Fruit fly (Drosophila melanogaster) whole organism, embryonic: Measurements from ENCODE around the gene Traf-like.
A peak's percentile ranks its signal among the peaks of the same experiment; 100 is the strongest.

ENCODE experiments used
- CG10431 ChIP-seq: fragments of 200-800 bp; sonication (Bioruptor generic); optimal IDR thresholded peaks from 3 replicates; lab custom pipeline; 2018; ENCODE audit warnings: missing biosample characterization, mild to moderate bottlenecking, missing genetic modification characterization
- CG11398 ChIP-seq: fragments of 200-800 bp; sonication (Bioruptor generic); optimal IDR thresholded peaks from 2 replicates; lab custom pipeline; 2016; ENCODE audit warnings: missing biosample characterization, missing genetic modification characterization
- CG11504 ChIP-seq: fragments of 200-800 bp; sonication (Bioruptor generic); optimal IDR thresholded peaks from 3 replicates; lab custom pipeline; 2019; ENCODE audit warnings: missing biosample characterization, mild to moderate bottlenecking, missing genetic modification characterization, moderate library complexity
- CG11560 ChIP-seq: fragments of 200-800 bp; sonication (Bioruptor generic); IDR thresholded peaks from 3 replicates; pipeline ENCODE4 v1.3.6; 2022; ENCODE audit warnings: missing biosample characterization, missing genetic modification characterization
- CG13296 ChIP-seq: fragments of 200-800 bp; sonication (Bioruptor generic); optimal IDR thresholded peaks from 3 replicates; lab custom pipeline; 2018; ENCODE audit warnings: missing biosample characterization, mild to moderate bottlenecking, missing genetic modification characterization
- CG14667 ChIP-seq: fragments of 200-800 bp; sonication (Bioruptor generic); IDR thresholded peaks from 2 replicates; pipeline ENCODE4 v1.3.6; 2022; ENCODE audit warnings: missing biosample characterization, missing genetic modification characterization
- CG14710 ChIP-seq: fragments of 200-800 bp; sonication (Bioruptor generic); optimal IDR thresholded peaks from 3 replicates; lab custom pipeline; 2019; ENCODE audit warnings: missing biosample characterization, mild to moderate bottlenecking, missing genetic modification characterization, moderate library complexity
- CG1603 ChIP-seq: fragments of 200-800 bp; sonication (Bioruptor generic); optimal IDR thresholded peaks from 2 replicates; lab custom pipeline; 2019; ENCODE audit warnings: missing biosample characterization, mild to moderate bottlenecking, missing genetic modification characterization, moderate library complexity
- CG16863 ChIP-seq: fragments of 200-800 bp; sonication (Bioruptor generic); optimal IDR thresholded peaks from 3 replicates; lab custom pipeline; 2016; ENCODE audit warnings: missing biosample characterization, missing genetic modification characterization
- CG17612 ChIP-seq: fragments of 200-800 bp; sonication (Bioruptor generic); IDR thresholded peaks from 2 replicates; pipeline ENCODE4 v1.3.6; 2022; ENCODE audit warnings: missing biosample characterization, missing genetic modification characterization
- CG17912 ChIP-seq: fragments of 200-800 bp; sonication (Bioruptor generic); optimal IDR thresholded peaks from 2 replicates; lab custom pipeline; 2018; ENCODE audit warnings: missing biosample characterization, mild to moderate bottlenecking, missing genetic modification characterization
- CG2199 ChIP-seq: fragments of 200-800 bp; sonication (Bioruptor generic); IDR thresholded peaks from 3 replicates; pipeline ENCODE4 v1.3.6; 2022; ENCODE audit warnings: missing biosample characterization, missing genetic modification characterization
- CG34224 ChIP-seq: fragments of 200-800 bp; sonication (Bioruptor generic); IDR thresholded peaks from 3 replicates; pipeline ENCODE4 v1.3.6; 2022; ENCODE audit warnings: missing biosample characterization, missing genetic modification characterization; ENCODE audit not compliant: partially characterized antibody
- CG3838 ChIP-seq: fragments of 200-800 bp; sonication (Bioruptor generic); optimal IDR thresholded peaks from 3 replicates; lab custom pipeline; 2016; ENCODE audit warnings: missing biosample characterization, missing genetic modification characterization
- CG4424 ChIP-seq: fragments of 200-800 bp; sonication (Bioruptor generic); optimal IDR thresholded peaks from 3 replicates; lab custom pipeline; 2016; ENCODE audit warnings: missing biosample characterization, missing genetic modification characterization
- CG5180 ChIP-seq: fragments of 200-800 bp; sonication (Bioruptor generic); optimal IDR thresholded peaks from 3 replicates; lab custom pipeline; 2017; ENCODE audit warnings: missing biosample characterization, missing genetic modification characterization, mild to moderate bottlenecking, moderate library complexity, missing genetic modification reagents
- CG6813 ChIP-seq: fragments of 200-800 bp; sonication (Bioruptor generic); optimal IDR thresholded peaks from 2 replicates; lab custom pipeline; 2017; ENCODE audit warnings: missing biosample characterization, missing genetic modification characterization, mild to moderate bottlenecking, moderate library complexity, missing genetic modification reagents
- CG6854 ChIP-seq: fragments of 200-800 bp; sonication (Bioruptor generic); optimal IDR thresholded peaks from 3 replicates; lab custom pipeline; 2017; ENCODE audit warnings: missing biosample characterization, mild to moderate bottlenecking, missing genetic modification characterization
- CG8290 ChIP-seq, 3 experiments: fragments of 200-800 bp; sonication (Bioruptor generic); optimal IDR thresholded peaks; 2 replicates each; lab custom pipeline; 2016 to 2019; ENCODE audit warnings: missing biosample characterization in 3 of 3, missing genetic modification characterization in 3 of 3, mild to moderate bottlenecking in 2 of 3, moderate library complexity in 1 of 3
- D ChIP-seq, 2 experiments: fragments of 200-800 bp in 1 of 2; fragments of >200 bp in 1 of 2; sonication (Bioruptor generic) in 1 of 2; optimal IDR thresholded peaks; 2 replicates in 1 of 2; 3 replicates in 1 of 2; lab custom pipeline; 2017; ENCODE audit warnings: mild to moderate bottlenecking in 1 of 2, missing biosample characterization in 1 of 2, missing genetic modification characterization in 1 of 2, missing genetic modification reagents in 1 of 2
- HLH54F ChIP-seq: fragments of 200-800 bp; sonication (Bioruptor generic); optimal IDR thresholded peaks from 3 replicates; lab custom pipeline; 2016; ENCODE audit warnings: missing biosample characterization, missing genetic modification characterization
- MESR4 ChIP-seq: fragments of 200-800 bp; sonication (Bioruptor generic); optimal IDR thresholded peaks from 2 replicates; lab custom pipeline; 2018; ENCODE audit warnings: missing biosample characterization, mild to moderate bottlenecking, missing genetic modification characterization, moderate library complexity
- Nf-YA ChIP-seq: fragments of 200-800 bp; sonication (Bioruptor generic); IDR thresholded peaks from 2 replicates; pipeline ENCODE4 v1.3.6; 2022; ENCODE audit warnings: missing biosample characterization, missing genetic modification characterization
- Nf-YC ChIP-seq: fragments of 200-800 bp; optimal IDR thresholded peaks from 3 replicates; lab custom pipeline; 2019; ENCODE audit warnings: missing biosample characterization, mild to moderate bottlenecking, missing genetic modification characterization, moderate library complexity
- Ravus ChIP-seq: fragments of 200-800 bp; sonication (Bioruptor generic); IDR thresholded peaks from 2 replicates; pipeline ENCODE4 v1.3.6; 2022; ENCODE audit warnings: missing biosample characterization, missing genetic modification characterization
- Six4 ChIP-seq: fragments of 200-800 bp; sonication (Bioruptor generic); optimal IDR thresholded peaks from 2 replicates; lab custom pipeline; 2016; ENCODE audit warnings: missing biosample characterization, missing genetic modification characterization
- Sry-δ ChIP-seq: fragments of 200-800 bp; sonication (Bioruptor generic); optimal IDR thresholded peaks from 2 replicates; lab custom pipeline; 2016; ENCODE audit warnings: missing biosample characterization, missing genetic modification characterization
- Taf1 ChIP-seq: fragments of 200-800 bp; sonication (Bioruptor generic); IDR thresholded peaks from 2 replicates; pipeline ENCODE4 v1.3.6; 2022; ENCODE audit warnings: missing biosample characterization, missing genetic modification characterization
- amos ChIP-seq: fragments of 200-800 bp; sonication (Bioruptor generic); IDR thresholded peaks from 2 replicates; pipeline ENCODE4 v1.3.6; 2022; ENCODE audit warnings: missing biosample characterization, missing genetic modification characterization; ENCODE audit not compliant: partially characterized antibody
- aop ChIP-seq: fragments of 200-800 bp; sonication (Bioruptor generic); IDR thresholded peaks from 2 replicates; pipeline ENCODE4 v1.3.6; 2022; ENCODE audit warnings: missing biosample characterization, missing genetic modification characterization
- bab2 ChIP-seq: fragments of 200-800 bp; sonication (Bioruptor generic); optimal IDR thresholded peaks from 2 replicates; lab custom pipeline; 2016; ENCODE audit warnings: missing biosample characterization, missing genetic modification characterization
- btn ChIP-seq: fragments of 200-800 bp; sonication (Bioruptor generic); optimal IDR thresholded peaks from 2 replicates; lab custom pipeline; 2016; ENCODE audit warnings: missing biosample characterization, missing genetic modification characterization
- chinmo ChIP-seq: fragments of 200-800 bp; sonication (Bioruptor generic); IDR thresholded peaks from 4 replicates; pipeline ENCODE4 v1.3.6; 2022; ENCODE audit warnings: missing biosample characterization, missing genetic modification characterization; ENCODE audit not compliant: partially characterized antibody
- crc ChIP-seq: fragments of 200-800 bp; sonication (Bioruptor generic); optimal IDR thresholded peaks from 2 replicates; lab custom pipeline; 2016; ENCODE audit warnings: missing biosample characterization, missing genetic modification characterization
- exex ChIP-seq: fragments of 200-800 bp; sonication (Bioruptor generic); optimal IDR thresholded peaks from 4 replicates; lab custom pipeline; 2018; ENCODE audit warnings: missing biosample characterization, mild to moderate bottlenecking, missing genetic modification characterization, moderate library complexity
- fd3F ChIP-seq: fragments of 200-800 bp; sonication (Bioruptor generic); optimal IDR thresholded peaks from 2 replicates; lab custom pipeline; 2018; ENCODE audit warnings: missing biosample characterization, mild to moderate bottlenecking, missing genetic modification characterization, moderate library complexity
- lilli ChIP-seq: fragments of 200-800 bp; sonication (Bioruptor generic); optimal IDR thresholded peaks from 3 replicates; lab custom pipeline; 2016; ENCODE audit warnings: missing biosample characterization, missing genetic modification characterization
- lov ChIP-seq, 2 experiments: fragments of 200-800 bp in 1 of 2; fragments of >200 bp in 1 of 2; sonication (Bioruptor generic) in 1 of 2; IDR thresholded peaks in 1 of 2; optimal IDR thresholded peaks in 1 of 2; 2 replicates in 1 of 2; 3 replicates in 1 of 2; pipeline versions ENCODE4 v1.3.6 to Lab custom; 2017 to 2022; ENCODE audit warnings: missing biosample characterization in 1 of 2, missing genetic modification characterization in 1 of 2
- org-1 ChIP-seq: fragments of 200-800 bp; sonication (Bioruptor generic); optimal IDR thresholded peaks from 2 replicates; lab custom pipeline; 2017; ENCODE audit warnings: missing biosample characterization, missing genetic modification characterization
- pb ChIP-seq: fragments of 200-800 bp; sonication (Bioruptor generic); optimal IDR thresholded peaks from 3 replicates; lab custom pipeline; 2016; ENCODE audit warnings: missing biosample characterization, missing genetic modification characterization
- pum ChIP-seq: fragments of 200-800 bp; sonication (Bioruptor generic); optimal IDR thresholded peaks from 2 replicates; lab custom pipeline; 2016; ENCODE audit warnings: missing biosample characterization, missing genetic modification characterization
- row ChIP-seq: fragments of 200-800 bp; sonication (Bioruptor generic); IDR thresholded peaks from 3 replicates; pipeline ENCODE4 v1.3.6; 2022; ENCODE audit warnings: missing biosample characterization, missing genetic modification characterization
- salm ChIP-seq: fragments of 200-800 bp; sonication (Bioruptor generic); optimal IDR thresholded peaks from 2 replicates; lab custom pipeline; 2018; ENCODE audit warnings: missing biosample characterization, mild to moderate bottlenecking, missing genetic modification characterization
- slbo ChIP-seq: fragments of 200-800 bp; sonication (Bioruptor generic); IDR thresholded peaks from 2 replicates; pipeline ENCODE4 v1.3.6; 2022; ENCODE audit warnings: missing biosample characterization, missing genetic modification characterization
- sug ChIP-seq: fragments of 200-800 bp; optimal IDR thresholded peaks from 2 replicates; lab custom pipeline; 2019; ENCODE audit warnings: missing biosample characterization, mild to moderate bottlenecking, missing genetic modification characterization, moderate library complexity
- trem ChIP-seq: fragments of 200-800 bp; optimal IDR thresholded peaks from 3 replicates; lab custom pipeline; 2019; ENCODE audit warnings: missing biosample characterization, mild to moderate bottlenecking, missing genetic modification characterization, moderate library complexity
- wek ChIP-seq: fragments of 200-800 bp; sonication (Bioruptor generic); optimal IDR thresholded peaks from 3 replicates; lab custom pipeline; 2018; ENCODE audit warnings: missing biosample characterization, mild to moderate bottlenecking, missing genetic modification characterization, moderate library complexity
- zen2 ChIP-seq: fragments of 200-800 bp; sonication (Bioruptor generic); IDR thresholded peaks from 3 replicates; pipeline ENCODE4 v1.3.6; 2022; ENCODE audit warnings: missing biosample characterization, missing genetic modification characterization; ENCODE audit not compliant: partially characterized antibody

Traf-like gene

dm6 chrX:16404803-16405202, 10.0 kb upstream of the Traf-like start, which contains the start of gene CG9981 (continued):
- no peak for TF ChIP-seq btn (GFP tag; lab: Kevin White, UChicago)
- peak; percentile 6 for TF ChIP-seq CG13296 (GFP tag; lab: Kevin White, UChicago)
- no peak for TF ChIP-seq MESR4 (GFP tag; lab: Kevin White, UChicago)
- no peak for TF ChIP-seq CG14710 (tag; lab: Kevin White, UChicago)
- TF ChIP-seq CG34224 (GFP tag; lab: Robert Waterston, UW) = no peak
- no peak for TF ChIP-seq HLH54F

- TF ChIP-seq crc (GFP tag; lab: Kevin White, UChicago) (no peak), slbo (no peak), CG1603 (tag; lab: Kevin White, UChicago) (no peak), salm (no peak), CG6813 (no peak), bab2 (GFP tag; lab: Kevin White, UChicago) (no peak), aop (GFP tag; lab: Robert Waterston, UW) (no peak), CG16863 (GFP tag; lab: Kevin White, UChicago) (no peak), Sry-δ (no peak), zen2 (GFP tag; lab: Robert Waterston, UW) (no peak), CG6854 (no peak), CG17612 (GFP tag; lab: Robert Waterston, UW) (no peak), CG2199 (GFP tag; lab: Robert Waterston, UW) (no peak), Nf-YA (GFP tag; lab: Robert Waterston, UW) (no peak), lov (optimal IDR thresholded peaks at IDR 0.05; lab: Kevin White, UChicago) (no peak), lov (GFP tag; IDR thresholded peaks at IDR 0.05; lab: Robert Waterston, UW) (no peak), CG5180 (GFP tag; lab: Kevin White, UChicago) (no peak), D (optimal IDR thresholded peaks at IDR 0.05; lab: Kevin White, UChicago) (no peak), D (GFP tag; optimal IDR thresholded peaks at IDR 0.05; lab: Kevin White, UChicago) (no peak)
Measured at dm6 chrX:16405209-16405608, 9.6 kb upstream of the Traf-like start, which contains the start of gene CG4301. Gene CG4301, plus strand, starts transcription at chrX:16405509.

dm6 chrX:16406083-16406482, 8.8 kb upstream of the Traf-like start:
- no peak for TF ChIP-seq row (GFP tag; lab: Robert Waterston, UW)
- no peak for TF ChIP-seq wek (GFP tag; lab: Kevin White, UChicago)
- no peak for TF ChIP-seq CG8290 (GFP tag; optimal IDR thresholded peaks at IDR 0.05; lab: Kevin White, UChicago)
- no peak for TF ChIP-seq CG8290 (tag; optimal IDR thresholded peaks at IDR 0.05; lab: Kevin White, UChicago)
- no peak for TF ChIP-seq trem (tag; lab: Kevin White, UChicago)
- TF ChIP-seq pb (GFP tag; lab: Kevin White, UChicago) = no peak
- TF ChIP-seq amos (GFP tag; lab: Robert Waterston, UW) = no peak
- no peak for TF ChIP-seq CG17912
- TF ChIP-seq CG10431 (GFP tag; lab: Kevin White, UChicago) = no peak
- TF ChIP-seq sug (tag; lab: Kevin White, UChicago) = peak; percentile 6
- TF ChIP-seq org-1 = no peak
- TF ChIP-seq CG11398 = no peak
- TF ChIP-seq fd3F = no peak
- TF ChIP-seq Ravus = no peak
- TF ChIP-seq exex (tag; lab: Kevin White, UChicago) = peak; percentile 28
- no peak for TF ChIP-seq pum (GFP tag; lab: Kevin White, UChicago)
- TF ChIP-seq CG11560 (tag; lab: Robert Waterston, UW) = no peak
- TF ChIP-seq lilli (GFP tag; lab: Kevin White, UChicago) = no peak
- no peak for TF ChIP-seq Nf-YC (tag; lab: Kevin White, UChicago)
- no peak for TF ChIP-seq slbo
- TF ChIP-seq Six4 (GFP tag; lab: Kevin White, UChicago) = no peak
- no peak for TF ChIP-seq Taf1 (GFP tag; lab: Robert Waterston, UW)
- no peak for TF ChIP-seq CG4424
- no peak for TF ChIP-seq CG14667 (GFP tag; lab: Robert Waterston, UW)
- TF ChIP-seq CG3838 (GFP tag; lab: Kevin White, UChicago) = no peak
- no peak for TF ChIP-seq CG11504 (tag; lab: Kevin White, UChicago)
- no peak for TF ChIP-seq chinmo (GFP tag; lab: Robert Waterston, UW)
